Fruit fly (Drosophila melanogaster) whole organism, adult: ENCODE data around the gene BTBD9.
A peak's percentile ranks its signal among the peaks of the same experiment; 100 is the strongest.

Source experiments
- CG11617 ChIP-seq: fragments of 200-800 bp; sonication (Bioruptor generic); optimal IDR thresholded peaks from 2 replicates; lab custom pipeline; 2017; ENCODE audit warnings: mild to moderate bottlenecking, missing biosample characterization, missing genetic modification reagents, missing genetic modification characterization
- CG12768 ChIP-seq: fragments of 200-800 bp; sonication (Bioruptor generic); optimal IDR thresholded peaks from 2 replicates; lab custom pipeline; 2017; ENCODE audit warnings: missing biosample characterization, missing genetic modification characterization, mild to moderate bottlenecking, moderate library complexity, missing genetic modification reagents
- CG14711 ChIP-seq: fragments of 200-800 bp; sonication (Bioruptor generic); optimal IDR thresholded peaks from 2 replicates; lab custom pipeline; 2018; ENCODE audit warnings: missing biosample characterization, mild to moderate bottlenecking, missing genetic modification characterization, moderate library complexity
- CG1620 ChIP-seq: fragments of 200-800 bp; sonication (Bioruptor generic); optimal IDR thresholded peaks from 2 replicates; lab custom pipeline; 2016; ENCODE audit warnings: missing biosample characterization, missing genetic modification characterization
- CG7101 ChIP-seq: fragments of 200-800 bp; sonication (Bioruptor generic); optimal IDR thresholded peaks from 2 replicates; lab custom pipeline; 2018; ENCODE audit warnings: missing biosample characterization, mild to moderate bottlenecking, missing genetic modification characterization, moderate library complexity
- Clk ChIP-seq: fragments of 200-800 bp; sonication (Bioruptor generic); optimal IDR thresholded peaks from 2 replicates; lab custom pipeline; 2017; ENCODE audit warnings: missing biosample characterization, missing genetic modification characterization
- Mnt ChIP-seq: fragments of 200-800 bp; sonication (Bioruptor generic); optimal IDR thresholded peaks from 2 replicates; lab custom pipeline; 2016; ENCODE audit warnings: missing biosample characterization, mild to moderate bottlenecking, missing genetic modification characterization
- bab1 ChIP-seq: fragments of 200-800 bp; sonication (Bioruptor generic); optimal IDR thresholded peaks from 3 replicates; lab custom pipeline; 2019; ENCODE audit warnings: missing biosample characterization, mild to moderate bottlenecking, missing genetic modification characterization, moderate library complexity
- kay ChIP-seq: fragments of 200-800 bp; sonication (Bioruptor generic); peaks from one replicate; lab custom pipeline; 2016; ENCODE audit warnings: missing biosample characterization, missing genetic modification characterization, borderline replicate concordance
- ovo ChIP-seq: fragments of 200-800 bp; sonication (Bioruptor generic); optimal IDR thresholded peaks from 2 replicates; lab custom pipeline; 2016; ENCODE audit warnings: missing biosample characterization, missing genetic modification characterization
- tj ChIP-seq: fragments of 200-800 bp; sonication (Bioruptor generic); optimal IDR thresholded peaks from 3 replicates; lab custom pipeline; 2017; ENCODE audit warnings: missing biosample characterization, mild to moderate bottlenecking, missing genetic modification characterization, moderate library complexity

DNA sequence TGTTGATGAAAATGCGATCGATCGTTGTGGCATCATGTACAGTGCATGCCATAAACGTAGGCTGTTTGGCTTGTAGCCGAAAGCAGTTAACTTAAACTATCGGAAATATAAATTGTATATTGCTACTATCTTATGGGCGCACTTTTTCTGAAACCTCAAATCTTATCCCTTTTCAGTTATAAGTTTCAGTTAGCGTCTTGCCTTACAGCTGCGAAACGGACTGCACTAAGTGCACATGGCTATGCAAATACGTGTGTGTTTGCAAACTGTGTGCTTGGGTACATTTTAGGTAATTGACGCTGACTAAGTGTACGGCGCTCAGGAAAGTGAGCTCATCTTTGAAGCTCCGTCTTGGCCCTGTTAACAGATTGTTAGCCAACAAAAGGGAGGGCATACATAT, 7.4 kb downstream of the BTBD9 start:
- TF ChIP-seq CG7101 (peak; percentile 80), CG12768 (GFP tag; lab: Kevin White, UChicago) (peak; percentile 40), kay (GFP tag; lab: Kevin White, UChicago) (peak; percentile 1), ovo (peak; percentile 63), CG1620 (GFP tag; lab: Kevin White, UChicago) (peak; percentile 84), CG11617 (GFP tag; lab: Kevin White, UChicago) (peak; percentile 71), tj (GFP tag; lab: Kevin White, UChicago) (peak; percentile 39), CG14711 (tag; lab: Kevin White, UChicago) (peak; percentile 72), bab1 (GFP tag; lab: Kevin White, UChicago) (peak; percentile 84), Clk (GFP tag; lab: Kevin White, UChicago) (no peak), Mnt (GFP tag; lab: Kevin White, UChicago) (peak; percentile 66)
